Worm (Caenorhabditis elegans) whole organism, L2 larva: ENCODE results near the gene F46H5.5.

Source experiments
- R02D3.7 ChIP-seq: fragments of 150-350 bp; optimal IDR thresholded peaks from 2 replicates; lab custom pipeline; 2014; ENCODE audit warnings: missing biosample characterization, missing genetic modification characterization
- ZK546.5 ChIP-seq: sonication (generic microtip); optimal IDR thresholded peaks from 2 replicates; lab custom pipeline; 2017; ENCODE audit warnings: missing biosample characterization, missing genetic modification characterization
- alr-1 ChIP-seq: fragments of 150-350 bp; optimal IDR thresholded peaks from 2 replicates; lab custom pipeline; 2014; ENCODE audit warnings: missing biosample characterization, missing genetic modification characterization
- ama-1 ChIP-seq: fragments of 150-350 bp; optimal IDR thresholded peaks from 2 replicates; lab custom pipeline; 2018; ENCODE audit warnings: inconsistent platforms
- crh-2 ChIP-seq: sonication (generic microtip); optimal IDR thresholded peaks from 2 replicates; lab custom pipeline; 2017; ENCODE audit warnings: missing biosample characterization, missing genetic modification characterization
- dmd-4 ChIP-seq: sonication (generic microtip); optimal IDR thresholded peaks from 2 replicates; lab custom pipeline; 2017; ENCODE audit warnings: missing biosample characterization, missing genetic modification characterization
- elt-1 ChIP-seq: fragments of 150-350 bp; optimal IDR thresholded peaks from 2 replicates; lab custom pipeline; 2014; ENCODE audit warnings: missing biosample characterization, missing genetic modification characterization
- fos-1 ChIP-seq: fragments of 150-350 bp; optimal IDR thresholded peaks from 2 replicates; lab custom pipeline; 2014; ENCODE audit warnings: missing biosample characterization, missing genetic modification characterization
- gmeb-1 ChIP-seq: fragments of 150-350 bp; optimal IDR thresholded peaks from 2 replicates; lab custom pipeline; 2014; ENCODE audit warnings: missing biosample characterization, missing genetic modification characterization
- lin-11 ChIP-seq: fragments of 150-350 bp; sonication (generic microtip); optimal IDR thresholded peaks from 2 replicates; lab custom pipeline; 2014; ENCODE audit warnings: missing biosample characterization, missing genetic modification characterization, inconsistent platforms, mixed read lengths
- lin-39 ChIP-seq: fragments of 150-350 bp; optimal IDR thresholded peaks from 2 replicates; lab custom pipeline; 2014; ENCODE audit warnings: missing biosample characterization, missing genetic modification reagents, missing genetic modification characterization
- lsy-2 ChIP-seq, 2 experiments: fragments of 150-350 bp in 1 of 2; sonication (generic microtip) in 1 of 2; optimal IDR thresholded peaks; 2 replicates each; lab custom pipeline; 2014 to 2017; ENCODE audit warnings: missing biosample characterization in 2 of 2, missing genetic modification characterization in 2 of 2
- mbf-1 ChIP-seq: sonication (generic microtip); optimal IDR thresholded peaks from 2 replicates; lab custom pipeline; 2017; ENCODE audit warnings: missing biosample characterization, missing genetic modification characterization
- mdl-1 ChIP-seq, 2 experiments: fragments of 150-350 bp in 1 of 2; sonication (generic microtip) in 1 of 2; optimal IDR thresholded peaks; 2 replicates each; lab custom pipeline; 2017; ENCODE audit warnings: missing biosample characterization in 2 of 2, missing genetic modification characterization in 2 of 2
- nhr-11 ChIP-seq: fragments of 150-350 bp; optimal IDR thresholded peaks from 2 replicates; lab custom pipeline; 2014; ENCODE audit warnings: missing biosample characterization, missing genetic modification characterization
- nhr-129 ChIP-seq: fragments of 150-350 bp; optimal IDR thresholded peaks from 2 replicates; lab custom pipeline; 2014; ENCODE audit warnings: missing biosample characterization, missing genetic modification characterization
- nhr-21 ChIP-seq: fragments of 150-350 bp; optimal IDR thresholded peaks from 2 replicates; lab custom pipeline; 2014; ENCODE audit warnings: missing biosample characterization, missing genetic modification characterization
- nhr-25 ChIP-seq: fragments of 150-350 bp; sonication (generic microtip); optimal IDR thresholded peaks from 3 replicates; lab custom pipeline; 2014; ENCODE audit warnings: missing biosample characterization, missing genetic modification characterization
- sem-4 ChIP-seq: fragments of 150-350 bp; optimal IDR thresholded peaks from 2 replicates; lab custom pipeline; 2014; ENCODE audit warnings: missing biosample characterization, missing genetic modification reagents, missing genetic modification characterization
- skn-1 ChIP-seq: sonication (generic microtip); optimal IDR thresholded peaks from 2 replicates; lab custom pipeline; 2017; ENCODE audit warnings: missing biosample characterization, missing genetic modification characterization
- sma-3 ChIP-seq: sonication (generic microtip); optimal IDR thresholded peaks from 2 replicates; lab custom pipeline; 2016; ENCODE audit warnings: missing genetic modification reagents, missing genetic modification characterization, missing compliant biosample characterization
- sma-9 ChIP-seq, 2 experiments: fragments of 150-350 bp in 1 of 2; sonication (generic microtip) in 1 of 2; optimal IDR thresholded peaks; 2 replicates each; lab custom pipeline; 2014 to 2016; ENCODE audit warnings: missing genetic modification characterization in 2 of 2, mild to moderate bottlenecking in 1 of 2, missing biosample characterization in 1 of 2, missing compliant biosample characterization in 1 of 2, missing genetic modification reagents in 1 of 2, moderate library complexity in 1 of 2
- snpc-4 ChIP-seq: fragments of 150-350 bp; optimal IDR thresholded peaks from 2 replicates; lab custom pipeline; 2014; ENCODE audit warnings: missing biosample characterization, missing genetic modification characterization
- unc-39 ChIP-seq: fragments of 150-350 bp; optimal IDR thresholded peaks from 2 replicates; lab custom pipeline; 2014; ENCODE audit warnings: missing biosample characterization, missing genetic modification characterization
- unc-55 ChIP-seq: fragments of 150-350 bp; sonication (generic microtip); optimal IDR thresholded peaks from 3 replicates; lab custom pipeline; 2014; ENCODE audit warnings: missing biosample characterization, missing genetic modification reagents, missing genetic modification characterization
- zag-1 ChIP-seq: fragments of 150-350 bp; optimal IDR thresholded peaks from 2 replicates; lab custom pipeline; 2014; ENCODE audit warnings: missing biosample characterization, missing genetic modification characterization
- ztf-1 ChIP-seq: fragments of 200-800 bp; sonication (Bioruptor generic); conservative IDR thresholded peaks from 2 replicates; pipeline ENCODE4 v1.3.6; 2022; ENCODE audit warnings: missing genetic modification characterization, missing compliant biosample characterization
- ztf-11 ChIP-seq: sonication (generic microtip); optimal IDR thresholded peaks from 2 replicates; lab custom pipeline; 2017; ENCODE audit warnings: missing biosample characterization, missing genetic modification characterization
- ztf-4 ChIP-seq: fragments of 150-350 bp; optimal IDR thresholded peaks from 2 replicates; lab custom pipeline; 2014; ENCODE audit warnings: missing biosample characterization, missing genetic modification characterization

The F46H5.5 gene

DNA sequence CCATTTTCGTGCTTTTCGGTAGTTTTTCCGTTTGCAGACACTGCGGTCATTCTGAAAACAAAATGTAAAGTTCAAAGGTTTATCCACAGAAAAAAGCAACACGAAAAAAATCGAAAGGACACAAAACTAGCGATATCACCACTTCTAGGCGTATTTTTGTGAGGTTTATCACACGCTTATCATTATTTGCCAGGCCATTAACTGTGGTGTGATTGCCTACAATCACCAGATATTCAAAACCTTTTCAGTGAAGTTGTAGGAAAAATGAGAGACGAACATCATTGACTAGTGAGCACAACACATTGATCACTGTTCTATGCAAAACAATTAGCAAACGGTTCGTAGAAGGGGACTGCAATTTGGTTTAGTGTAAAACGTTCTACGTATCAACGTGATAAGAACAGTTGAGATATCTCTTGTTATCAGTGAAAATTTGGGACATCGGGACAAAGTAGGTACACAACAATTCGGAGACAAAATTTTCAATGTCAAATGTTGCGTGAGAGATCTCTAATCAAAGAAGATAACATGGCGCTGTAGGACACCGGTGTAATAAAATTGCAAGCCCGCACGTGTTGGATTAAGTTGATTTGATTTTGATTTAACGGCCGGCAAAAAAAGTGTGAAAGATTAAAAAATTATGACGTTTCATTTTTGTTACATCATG, 48.9 kb upstream of the F46H5.5 start, which contains the start of gene sur-5:
sur-5 (minus strand) TSS at position 51 of the 667 bp plus-strand sequence.
- TF ChIP-seq nhr-129 (peak; percentile 21), crh-2 (tag; lab: Kevin White, UChicago) (peak; percentile 49), sma-3 (GFP tag; lab: Kevin White, UChicago) (peak; percentile 43), unc-55 (GFP tag; lab: Kevin White, UChicago) (no peak), mdl-1 (tag; optimal IDR thresholded peaks at IDR 0.05; lab: Kevin White, UChicago) (peak in 1 of 2 experiments; percentile 47), sma-9 (GFP tag; optimal IDR thresholded peaks at IDR 0.05; lab: Kevin White, UChicago) (peak; percentile 83), sma-9 (tag; optimal IDR thresholded peaks at IDR 0.05; lab: Kevin White, UChicago) (no peak), ztf-1 (no peak), skn-1 (peak; percentile 35), nhr-21 (tag; lab: Kevin White, UChicago) (peak; percentile 50), unc-39 (tag; lab: Kevin White, UChicago) (no peak), fos-1 (tag; lab: Kevin White, UChicago) (peak; percentile 40), sem-4 (tag; lab: Kevin White, UChicago) (peak; percentile 47), nhr-25 (tag; lab: Kevin White, UChicago) (peak; percentile 20)

DNA sequence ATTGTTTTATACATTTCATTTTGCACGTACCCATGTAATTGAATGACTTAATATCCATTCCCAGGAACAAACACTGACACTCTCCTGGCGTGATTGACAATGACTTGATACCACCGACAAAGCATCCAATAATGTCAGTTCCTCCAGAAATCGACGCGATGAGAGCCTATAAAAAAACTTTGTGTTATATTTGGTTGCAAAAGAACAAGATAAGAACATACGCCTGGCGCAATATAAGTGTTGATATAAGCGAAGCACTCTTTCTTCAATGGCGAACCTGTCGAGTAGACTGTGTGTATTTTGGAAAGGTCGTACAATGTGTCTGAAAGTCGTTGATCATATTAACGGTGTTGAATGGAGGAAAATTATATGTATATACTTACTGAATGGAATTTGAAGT, 46.3 kb upstream of the F46H5.5 start:
- TF ChIP-seq mdl-1 (tag; optimal IDR thresholded peaks at IDR 0.05; lab: Kevin White, UChicago) (no peak), fos-1 (tag; lab: Kevin White, UChicago) (peak; percentile 10)
- TF ChIP-seq, all 48 proteins: peak for 1

DNA sequence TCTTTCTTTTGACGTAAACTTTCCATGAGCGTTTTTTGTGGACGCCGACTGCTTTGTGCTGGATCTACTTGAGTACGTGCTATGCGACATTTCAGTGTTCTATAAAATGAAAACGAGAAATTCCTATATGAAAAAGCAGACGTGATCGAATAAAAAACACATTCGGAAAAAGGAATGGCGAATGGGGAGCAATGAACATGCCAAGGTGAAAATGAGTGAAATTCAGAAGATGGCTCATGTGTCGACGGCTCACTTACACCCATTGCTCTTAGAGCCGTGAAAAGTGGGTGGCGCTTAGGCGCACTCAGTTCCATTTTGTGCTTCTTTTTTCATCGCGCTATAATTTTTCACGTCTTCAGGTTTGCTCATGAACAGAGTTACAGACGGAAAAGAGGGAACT, 41.9 kb upstream of the F46H5.5 start, which contains the start of gene K03A1.4:
K03A1.4 (minus strand) TSS at position 101 of the 400 bp plus-strand sequence.
- TF ChIP-seq lin-39 (tag; lab: Kevin White, UChicago) (no peak), lin-11 (tag; lab: Kevin White, UChicago) (no peak), snpc-4 (tag; lab: Kevin White, UChicago) (no peak)

DNA sequence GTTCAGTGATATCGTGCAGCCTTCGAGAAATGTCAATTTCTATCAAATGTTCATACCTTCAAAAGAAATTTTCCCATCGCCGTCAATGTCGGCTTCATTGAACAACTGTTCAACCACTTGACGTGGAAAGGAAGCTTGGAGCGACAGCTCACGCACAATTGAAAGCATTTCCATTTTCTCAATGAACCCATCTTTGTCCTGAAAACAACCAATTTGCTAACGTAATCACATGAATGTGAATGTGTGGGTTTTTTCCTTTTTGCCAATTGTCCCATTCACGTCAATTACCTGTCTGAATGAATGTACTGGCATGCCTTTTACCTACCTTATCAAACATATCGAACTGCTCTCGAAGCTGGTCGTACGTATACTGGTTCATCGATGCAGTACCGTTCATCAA, 39.5 kb upstream of the F46H5.5 start:
- TF ChIP-seq ama-1 (lab: Kevin White, UChicago): no peak
- no peak for TF ChIP-seq mbf-1 (tag; lab: Kevin White, UChicago)
- no peak for TF ChIP-seq R02D3.7 (tag; lab: Kevin White, UChicago)
- TF ChIP-seq ztf-11: no peak
- TF ChIP-seq sma-3 (GFP tag; lab: Kevin White, UChicago): no peak
- TF ChIP-seq alr-1 (tag; lab: Kevin White, UChicago): no peak
- no peak for TF ChIP-seq mdl-1 (tag; optimal IDR thresholded peaks at IDR 0.05; lab: Kevin White, UChicago)
- no peak for TF ChIP-seq elt-1 (tag; lab: Kevin White, UChicago)
- TF ChIP-seq ZK546.5 (tag; lab: Kevin White, UChicago): no peak
- no peak for TF ChIP-seq sma-9 (GFP tag; optimal IDR thresholded peaks at IDR 0.05; lab: Kevin White, UChicago)
- no peak for TF ChIP-seq sma-9 (tag; optimal IDR thresholded peaks at IDR 0.05; lab: Kevin White, UChicago)
- TF ChIP-seq nhr-129: no peak
- no peak for TF ChIP-seq lsy-2 (tag; optimal IDR thresholded peaks at IDR 0.05; lab: Kevin White, UChicago)
- TF ChIP-seq dmd-4 (tag; lab: Kevin White, UChicago): no peak
- no peak for TF ChIP-seq gmeb-1 (tag; lab: Kevin White, UChicago)
- no peak for TF ChIP-seq zag-1

DNA sequence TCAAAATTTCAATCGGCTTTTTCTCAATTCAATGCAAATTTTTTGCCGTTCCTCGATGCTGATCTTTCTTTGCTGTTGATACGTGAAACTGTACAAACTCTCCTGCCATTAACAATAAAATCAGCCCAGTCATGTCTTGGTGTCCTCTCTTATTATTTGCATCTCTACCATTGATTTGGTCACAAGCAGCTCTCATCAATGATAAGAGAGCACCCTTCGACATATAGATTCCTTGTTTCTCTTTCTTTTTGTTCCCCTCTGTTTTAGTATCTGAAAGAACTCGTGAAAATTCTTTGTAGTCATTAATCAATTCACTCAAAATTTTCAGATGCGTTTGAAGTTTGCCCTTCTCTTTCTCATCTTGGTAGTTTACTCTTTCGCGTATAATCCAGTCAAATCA, 35.0 kb upstream of the F46H5.5 start, which contains the start of gene lron-7:
lron-7 (plus strand) TSS at position 323 of the 400 bp plus-strand sequence.
- TF ChIP-seq ztf-4 (tag; lab: Kevin White, UChicago) (no peak), nhr-11 (no peak), fos-1 (tag; lab: Kevin White, UChicago) (peak; percentile 40), nhr-25 (tag; lab: Kevin White, UChicago) (no peak), crh-2 (tag; lab: Kevin White, UChicago) (peak; percentile 38), unc-55 (GFP tag; lab: Kevin White, UChicago) (no peak)
